Fruit fly (Drosophila melanogaster) whole organism, wandering third instar larva: ENCODE results near the gene Skel.
A peak's percentile ranks its signal among the peaks of the same experiment; 100 is the strongest.

Experiments
- Abd-B ChIP-seq: fragments of >200 bp; optimal IDR thresholded peaks from 2 replicates; lab custom pipeline; 2017; ENCODE audit warnings: missing biosample characterization, missing genetic modification characterization
- Dfd ChIP-seq: fragments of >200 bp; optimal IDR thresholded peaks from 2 replicates; lab custom pipeline; 2017; ENCODE audit warnings: missing biosample characterization, missing genetic modification characterization
- GATAd ChIP-seq: sonication (Bioruptor generic); optimal IDR thresholded peaks from 2 replicates; lab custom pipeline; 2016; ENCODE audit warnings: missing biosample characterization, missing genetic modification characterization
- Hr83 ChIP-seq: fragments of 200-300 bp; sonication (Bioruptor generic); optimal IDR thresholded peaks from 2 replicates; lab custom pipeline; 2016; ENCODE audit warnings: missing biosample characterization, mild to moderate bottlenecking, missing genetic modification characterization, moderate library complexity; ENCODE audit not compliant: poor library complexity, severe bottlenecking
- N ChIP-seq: fragments of >200 bp; optimal IDR thresholded peaks from 2 replicates; lab custom pipeline; 2018; ENCODE audit warnings: missing biosample characterization, missing external identifiers, missing genetic modification characterization
- OdsH ChIP-seq: fragments of 200-800 bp; sonication (Bioruptor generic); optimal IDR thresholded peaks from 2 replicates; lab custom pipeline; 2016; ENCODE audit warnings: missing biosample characterization, mild to moderate bottlenecking, missing genetic modification characterization
- br ChIP-seq: fragments of 200-800 bp; sonication (Bioruptor generic); optimal IDR thresholded peaks from 2 replicates; lab custom pipeline; 2016; ENCODE audit warnings: missing biosample characterization, missing genetic modification characterization
- dmrt93B ChIP-seq: fragments of 200-800 bp; sonication (Bioruptor generic); optimal IDR thresholded peaks from 2 replicates; lab custom pipeline; 2018; ENCODE audit warnings: missing biosample characterization, mild to moderate bottlenecking, missing genetic modification characterization
- foxo ChIP-seq, 2 experiments: fragments of 200-800 bp; sonication (Bioruptor generic); optimal IDR thresholded peaks; 2 replicates in 1 of 2; 3 replicates in 1 of 2; lab custom pipeline; 2016 to 2017; ENCODE audit warnings: missing biosample characterization in 2 of 2, missing genetic modification characterization in 2 of 2
- fru ChIP-seq: fragments of 200-800 bp; sonication (Bioruptor generic); optimal IDR thresholded peaks from 3 replicates; lab custom pipeline; 2016; ENCODE audit warnings: missing biosample characterization, mild to moderate bottlenecking, missing genetic modification characterization
- psq ChIP-seq: fragments of 200-800 bp; sonication (Bioruptor generic); optimal IDR thresholded peaks from 3 replicates; lab custom pipeline; 2017; ENCODE audit warnings: missing biosample characterization, mild to moderate bottlenecking, missing genetic modification characterization, moderate library complexity
- rgr ChIP-seq: fragments of 200-800 bp; sonication (Bioruptor generic); optimal IDR thresholded peaks from 3 replicates; lab custom pipeline; 2016; ENCODE audit warnings: missing biosample characterization, mild to moderate bottlenecking, missing genetic modification characterization
- usp ChIP-seq: fragments of >200 bp; optimal IDR thresholded peaks from 2 replicates; lab custom pipeline; 2017; ENCODE audit warnings: missing biosample characterization, missing genetic modification characterization
- woc ChIP-seq: sonication (Bioruptor generic); optimal IDR thresholded peaks from 2 replicates; lab custom pipeline; 2016; ENCODE audit warnings: missing biosample characterization, mild to moderate bottlenecking, missing genetic modification characterization

dm6 chr3R:10675101-10675500, 11.6 kb upstream of the Skel start:
- no peak for TF ChIP-seq psq (GFP tag; lab: Kevin White, UChicago)
- TF ChIP-seq N (GFP tag; lab: Kevin White, UChicago) = no peak
- TF ChIP-seq usp (GFP tag; lab: Kevin White, UChicago) = no peak
- TF ChIP-seq Hr83 = peak; percentile 17
- TF ChIP-seq foxo (GFP tag; optimal IDR thresholded peaks at IDR 0.05; lab: Kevin White, UChicago) = peak in 1 of 2 experiments; percentile 42
- TF ChIP-seq dmrt93B (GFP tag; lab: Kevin White, UChicago) = no peak
- TF ChIP-seq rgr = peak; percentile 17
- TF ChIP-seq fru = peak; percentile 54
- no peak for TF ChIP-seq Dfd (GFP tag; lab: Kevin White, UChicago)
- no peak for TF ChIP-seq br
- no peak for TF ChIP-seq GATAd (GFP tag; lab: Kevin White, UChicago)
- no peak for TF ChIP-seq Abd-B
- TF ChIP-seq OdsH (GFP tag; lab: Kevin White, UChicago) = no peak
- TF ChIP-seq woc (GFP tag; lab: Kevin White, UChicago) = no peak
